Fruit fly (Drosophila melanogaster): ENCODE results near the gene CG14417.

DNA sequence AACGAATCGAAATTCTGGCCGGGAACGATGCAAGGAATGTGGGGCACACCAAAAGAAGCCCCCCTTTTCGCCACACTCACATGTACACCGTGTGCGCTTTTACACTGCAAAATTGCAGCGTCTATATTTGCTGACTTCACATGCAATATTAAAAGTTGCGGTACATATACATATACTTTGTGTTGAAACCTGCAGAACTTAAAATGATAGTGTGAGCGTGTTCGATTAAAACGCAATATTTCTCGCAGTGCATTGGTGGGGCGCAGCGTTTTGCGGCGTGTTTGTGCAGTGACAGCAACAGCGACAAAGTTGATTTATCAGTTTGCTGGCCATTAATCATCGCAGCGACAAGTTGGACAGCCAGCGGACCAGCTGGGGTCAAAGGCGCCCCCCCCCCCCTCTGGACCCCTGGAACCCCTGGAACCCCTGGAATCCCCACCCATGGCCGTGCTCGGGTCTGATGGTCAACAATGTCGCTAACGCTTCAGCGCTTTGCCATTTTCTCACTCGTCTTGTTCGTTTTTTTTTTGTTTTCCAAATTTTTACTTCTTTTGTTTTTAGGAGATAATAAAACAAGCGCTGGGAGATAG lies 30.9 kb upstream of the CG14417 start:
- TF ChIP-seq psq (optimal IDR thresholded peaks at IDR 0.05) (no peak), pan (optimal IDR thresholded peaks at IDR 0.05) (no peak), CG8478 (optimal IDR thresholded peaks at IDR 0.05) (no peak), EcR (GFP tag; optimal IDR thresholded peaks at IDR 0.05) (no peak), usp (GFP tag; optimal IDR thresholded peaks at IDR 0.05) (no peak)
